Fruit fly (Drosophila melanogaster) whole organism, embryonic: ENCODE data around the gene Tfb4.
A peak's percentile ranks its signal among the peaks of the same experiment; 100 is the strongest.

ENCODE experiments used
- Atf6 ChIP-seq: fragments of 200-800 bp; sonication (Bioruptor generic); IDR thresholded peaks from 2 replicates; pipeline ENCODE4 v1.3.6; 2022; ENCODE audit warnings: missing biosample characterization, missing genetic modification characterization
- Bgb ChIP-seq: fragments of 200-800 bp; sonication (Bioruptor generic); IDR thresholded peaks from 2 replicates; pipeline ENCODE4 v1.3.6; 2022; ENCODE audit warnings: missing biosample characterization, missing genetic modification characterization; ENCODE audit not compliant: partially characterized antibody
- BtbVII ChIP-seq: fragments of 200-800 bp; sonication (Bioruptor generic); optimal IDR thresholded peaks from 3 replicates; lab custom pipeline; 2017; ENCODE audit warnings: missing biosample characterization, mild to moderate bottlenecking, missing genetic modification characterization
- CG10274 ChIP-seq: fragments of 200-800 bp; sonication (Bioruptor generic); optimal IDR thresholded peaks from 3 replicates; lab custom pipeline; 2017; ENCODE audit warnings: missing biosample characterization, mild to moderate bottlenecking, missing genetic modification characterization
- CG10462 ChIP-seq: fragments of 200-800 bp; sonication (Bioruptor generic); optimal IDR thresholded peaks from 2 replicates; lab custom pipeline; 2016; ENCODE audit warnings: missing biosample characterization, missing genetic modification characterization
- CG12299 ChIP-seq: fragments of 200-800 bp; sonication (Bioruptor generic); optimal IDR thresholded peaks from 2 replicates; lab custom pipeline; 2018; ENCODE audit warnings: missing biosample characterization, mild to moderate bottlenecking, missing genetic modification characterization
- CG12942 ChIP-seq: fragments of 200-800 bp; sonication (Bioruptor generic); optimal IDR thresholded peaks from 3 replicates; lab custom pipeline; 2016; ENCODE audit warnings: missing biosample characterization, missing genetic modification characterization
- CG13424 ChIP-seq: fragments of 200-800 bp; sonication (Bioruptor generic); optimal IDR thresholded peaks from 2 replicates; lab custom pipeline; 2019; ENCODE audit warnings: missing biosample characterization, mild to moderate bottlenecking, missing genetic modification characterization, moderate library complexity
- CG13894 ChIP-seq: fragments of 200-800 bp; sonication (Bioruptor generic); optimal IDR thresholded peaks from 3 replicates; lab custom pipeline; 2018; ENCODE audit warnings: missing biosample characterization, mild to moderate bottlenecking, missing genetic modification characterization, moderate library complexity
- CG15514 ChIP-seq: fragments of 200-800 bp; sonication (Bioruptor generic); optimal IDR thresholded peaks from 3 replicates; lab custom pipeline; 2017; ENCODE audit warnings: missing biosample characterization, missing genetic modification characterization, mild to moderate bottlenecking, moderate library complexity, missing genetic modification reagents
- CG18599 ChIP-seq: fragments of 200-800 bp; sonication (Bioruptor generic); optimal IDR thresholded peaks from 3 replicates; lab custom pipeline; 2017; ENCODE audit warnings: missing biosample characterization, missing genetic modification characterization, mild to moderate bottlenecking, moderate library complexity, missing genetic modification reagents
- CG2199 ChIP-seq: fragments of 200-800 bp; sonication (Bioruptor generic); IDR thresholded peaks from 3 replicates; pipeline ENCODE4 v1.3.6; 2022; ENCODE audit warnings: missing biosample characterization, missing genetic modification characterization
- CG31365 ChIP-seq: fragments of 200-800 bp; sonication (Bioruptor generic); optimal IDR thresholded peaks from 2 replicates; lab custom pipeline; 2018; ENCODE audit warnings: missing biosample characterization, mild to moderate bottlenecking, missing genetic modification characterization
- CG31441 ChIP-seq: fragments of 200-800 bp; sonication (Bioruptor generic); IDR thresholded peaks from 2 replicates; pipeline ENCODE4 v1.3.6; 2022; ENCODE audit warnings: missing biosample characterization, missing genetic modification characterization
- CG32767 ChIP-seq: fragments of 200-800 bp; sonication (Bioruptor generic); IDR thresholded peaks from 2 replicates; pipeline ENCODE4 v1.3.6; 2022; ENCODE audit warnings: missing biosample characterization, missing genetic modification characterization
- CG3281 ChIP-seq: fragments of 200-800 bp; sonication (Bioruptor generic); optimal IDR thresholded peaks from 3 replicates; lab custom pipeline; 2017; ENCODE audit warnings: missing biosample characterization, mild to moderate bottlenecking, missing genetic modification characterization
- CG3726 ChIP-seq: fragments of 200-800 bp; sonication (Bioruptor generic); IDR thresholded peaks from 3 replicates; pipeline ENCODE4, ENCODE4 v1.3.6; 2022; ENCODE audit warnings: missing biosample characterization, missing genetic modification characterization
- CG4360 ChIP-seq: fragments of 200-800 bp; sonication (Bioruptor generic); IDR thresholded peaks from 2 replicates; pipeline ENCODE4 v1.3.6; 2022; ENCODE audit warnings: missing biosample characterization, missing genetic modification characterization
- CG4854 ChIP-seq: fragments of 200-800 bp; sonication (Bioruptor generic); optimal IDR thresholded peaks from 2 replicates; lab custom pipeline; 2016; ENCODE audit warnings: missing biosample characterization, missing genetic modification characterization, inconsistent platforms
- CG6683 ChIP-seq: fragments of 200-800 bp; sonication (Bioruptor generic); optimal IDR thresholded peaks from 2 replicates; lab custom pipeline; 2017; ENCODE audit warnings: missing biosample characterization, mild to moderate bottlenecking, missing genetic modification characterization, missing genetic modification reagents
- CG7963 ChIP-seq: fragments of 200-800 bp; sonication (Bioruptor generic); IDR thresholded peaks from 3 replicates; pipeline ENCODE4 v1.3.6; 2022; ENCODE audit warnings: missing biosample characterization, missing genetic modification characterization; ENCODE audit not compliant: partially characterized antibody
- CG9797 ChIP-seq: fragments of 200-800 bp; sonication (Bioruptor generic); optimal IDR thresholded peaks from 3 replicates; lab custom pipeline; 2018; ENCODE audit warnings: missing biosample characterization, mild to moderate bottlenecking, missing genetic modification characterization
- Fer2 ChIP-seq: fragments of 200-800 bp; sonication (Bioruptor generic); optimal IDR thresholded peaks from 2 replicates; lab custom pipeline; 2018; ENCODE audit warnings: missing biosample characterization, mild to moderate bottlenecking, missing genetic modification characterization, moderate library complexity
- GATAe ChIP-seq: fragments of 200-800 bp; sonication (Bioruptor generic); conservative IDR thresholded peaks from 2 replicates; pipeline ENCODE4 v1.3.6; 2022; ENCODE audit warnings: missing biosample characterization, missing genetic modification characterization
- H15 ChIP-seq: fragments of 200-800 bp; sonication (Bioruptor generic); IDR thresholded peaks from 3 replicates; pipeline ENCODE4 v1.3.6; 2022; ENCODE audit warnings: missing biosample characterization, missing genetic modification characterization
- Hr51 ChIP-seq, 2 experiments: fragments of 200-800 bp; sonication (Bioruptor generic); optimal IDR thresholded peaks; 2 replicates in 1 of 2; 3 replicates in 1 of 2; lab custom pipeline; 2016 to 2018; ENCODE audit warnings: missing biosample characterization in 2 of 2, missing genetic modification characterization in 2 of 2, mild to moderate bottlenecking in 1 of 2, moderate library complexity in 1 of 2
- MESR4 ChIP-seq: fragments of 200-800 bp; sonication (Bioruptor generic); optimal IDR thresholded peaks from 2 replicates; lab custom pipeline; 2018; ENCODE audit warnings: missing biosample characterization, mild to moderate bottlenecking, missing genetic modification characterization, moderate library complexity
- NFAT ChIP-seq: fragments of 200-800 bp; sonication (Bioruptor generic); IDR thresholded peaks from 2 replicates; pipeline ENCODE4 v1.3.6; 2022; ENCODE audit warnings: missing biosample characterization, missing genetic modification characterization
- Nf-YA ChIP-seq: fragments of 200-800 bp; sonication (Bioruptor generic); IDR thresholded peaks from 2 replicates; pipeline ENCODE4 v1.3.6; 2022; ENCODE audit warnings: missing biosample characterization, missing genetic modification characterization
- Oli ChIP-seq: fragments of 200-800 bp; sonication (Bioruptor generic); optimal IDR thresholded peaks from 2 replicates; lab custom pipeline; 2018; ENCODE audit warnings: missing biosample characterization, mild to moderate bottlenecking, missing genetic modification characterization, moderate library complexity
- Pdp1 ChIP-seq, 2 experiments: fragments of 200-800 bp; sonication (Bioruptor generic); optimal IDR thresholded peaks; 3 replicates each; lab custom pipeline; 2016; ENCODE audit warnings: missing biosample characterization in 2 of 2, missing genetic modification characterization in 2 of 2, mild to moderate bottlenecking in 1 of 2, moderate library complexity in 1 of 2
- Sox102F ChIP-seq: fragments of 200-800 bp; sonication (Bioruptor generic); optimal IDR thresholded peaks from 2 replicates; lab custom pipeline; 2018; ENCODE audit warnings: missing biosample characterization, mild to moderate bottlenecking, missing genetic modification characterization, moderate library complexity
- Vsx1 ChIP-seq: fragments of 200-800 bp; sonication (Bioruptor generic); optimal IDR thresholded peaks from 2 replicates; lab custom pipeline; 2017; ENCODE audit warnings: missing biosample characterization, mild to moderate bottlenecking, missing genetic modification characterization, missing genetic modification reagents
- YL-1 ChIP-seq: fragments of 200-800 bp; sonication (Bioruptor generic); optimal IDR thresholded peaks from 3 replicates; lab custom pipeline; 2017; ENCODE audit warnings: missing biosample characterization, mild to moderate bottlenecking, missing genetic modification characterization
- abd-A ChIP-seq: fragments of 200-800 bp; sonication (Bioruptor generic); optimal IDR thresholded peaks from 3 replicates; lab custom pipeline; 2019; ENCODE audit warnings: missing biosample characterization, mild to moderate bottlenecking, missing genetic modification characterization, moderate library complexity
- az2 ChIP-seq: fragments of 200-800 bp; sonication (Bioruptor generic); optimal IDR thresholded peaks from 3 replicates; lab custom pipeline; 2016; ENCODE audit warnings: missing biosample characterization, missing genetic modification characterization
- bcd ChIP-seq: fragments of 200-800 bp; sonication (Bioruptor generic); optimal IDR thresholded peaks from 2 replicates; lab custom pipeline; 2017; ENCODE audit warnings: missing biosample characterization, mild to moderate bottlenecking, missing genetic modification characterization
- chn ChIP-seq: fragments of 200-800 bp; sonication (Bioruptor generic); optimal IDR thresholded peaks from 2 replicates; lab custom pipeline; 2016; ENCODE audit warnings: missing biosample characterization, missing genetic modification characterization
- dpn ChIP-seq, 2 experiments: fragments of 200-800 bp; sonication (Bioruptor generic); optimal IDR thresholded peaks; 3 replicates each; lab custom pipeline; 2016; ENCODE audit warnings: missing biosample characterization in 2 of 2, missing genetic modification characterization in 2 of 2
- gcm2 ChIP-seq: fragments of 200-800 bp; sonication (Bioruptor generic); optimal IDR thresholded peaks from 2 replicates; lab custom pipeline; 2016; ENCODE audit warnings: missing biosample characterization, missing genetic modification characterization
- gfzf ChIP-seq: fragments of 200-800 bp; sonication (Bioruptor generic); optimal IDR thresholded peaks from 2 replicates; lab custom pipeline; 2016; ENCODE audit warnings: missing biosample characterization, mild to moderate bottlenecking, missing genetic modification characterization, moderate library complexity
- jumu ChIP-seq: fragments of 200-800 bp; sonication (Bioruptor generic); optimal IDR thresholded peaks from 3 replicates; lab custom pipeline; 2016; ENCODE audit warnings: missing biosample characterization, missing genetic modification characterization
- kni ChIP-seq: fragments of 200-800 bp; sonication (Bioruptor generic); optimal IDR thresholded peaks from 3 replicates; lab custom pipeline; 2017; ENCODE audit warnings: mild to moderate bottlenecking, missing biosample characterization, missing genetic modification reagents, missing genetic modification characterization
- lov ChIP-seq, 2 experiments: fragments of 200-800 bp in 1 of 2; fragments of >200 bp in 1 of 2; sonication (Bioruptor generic) in 1 of 2; IDR thresholded peaks in 1 of 2; optimal IDR thresholded peaks in 1 of 2; 2 replicates in 1 of 2; 3 replicates in 1 of 2; pipeline versions ENCODE4 v1.3.6 to Lab custom; 2017 to 2022; ENCODE audit warnings: missing biosample characterization in 1 of 2, missing genetic modification characterization in 1 of 2
- pzg ChIP-seq: fragments of 200-800 bp; sonication (Bioruptor generic); optimal IDR thresholded peaks from 3 replicates; lab custom pipeline; 2018; ENCODE audit warnings: missing biosample characterization, mild to moderate bottlenecking, missing genetic modification characterization, moderate library complexity
- slp2 ChIP-seq: fragments of 200-800 bp; sonication (Bioruptor generic); optimal IDR thresholded peaks from 2 replicates; lab custom pipeline; 2016; ENCODE audit warnings: missing biosample characterization, missing genetic modification characterization
- tgo ChIP-seq: fragments of 200-800 bp; sonication (Bioruptor generic); IDR thresholded peaks from 3 replicates; pipeline ENCODE4 v1.3.6; 2022; ENCODE audit warnings: missing biosample characterization, missing genetic modification characterization
- tio ChIP-seq: fragments of 200-800 bp; sonication (Bioruptor generic); optimal IDR thresholded peaks from 2 replicates; lab custom pipeline; 2017; ENCODE audit warnings: missing biosample characterization, missing genetic modification characterization, inconsistent platforms
- tll ChIP-seq, 2 experiments: fragments of 200-800 bp in 1 of 2; fragments of >200 bp in 1 of 2; sonication (Bioruptor generic) in 1 of 2; optimal IDR thresholded peaks; 2 replicates each; lab custom pipeline; 2017 to 2019; ENCODE audit warnings: missing biosample characterization in 2 of 2, missing genetic modification characterization in 2 of 2, mild to moderate bottlenecking in 1 of 2, moderate library complexity in 1 of 2
- zfh1 ChIP-seq: fragments of 200-800 bp; sonication (Bioruptor generic); IDR thresholded peaks from 3 replicates; pipeline ENCODE4 v1.3.6; 2022; ENCODE audit warnings: missing biosample characterization, missing genetic modification characterization

Tfb4 gene

DNA sequence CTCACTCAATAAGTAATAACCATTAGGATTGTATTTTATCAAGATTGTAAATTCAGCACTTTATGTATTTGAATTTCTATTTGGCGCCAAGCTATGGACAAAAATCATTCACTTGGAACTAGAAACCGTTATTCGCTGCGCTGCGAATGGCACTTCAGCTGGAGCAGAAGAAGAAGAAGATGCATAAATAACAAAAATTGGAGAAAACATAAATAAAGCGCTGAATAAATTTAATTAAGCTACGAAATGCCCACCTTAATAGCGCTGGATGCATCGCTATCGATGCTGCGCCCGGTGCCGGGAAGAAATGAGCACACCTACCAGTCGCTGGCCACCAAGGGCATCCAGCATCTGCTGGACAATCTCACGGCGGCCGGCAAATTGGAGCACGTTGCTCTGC, 13.8 kb upstream of the Tfb4 start, which contains the start of gene IntS14 (continued):
- TF ChIP-seq H15 (GFP tag; lab: Robert Waterston, UW), result no peak
- no peak for TF ChIP-seq Hr51 (GFP tag; optimal IDR thresholded peaks at IDR 0.05; lab: Kevin White, UChicago)
- no peak for TF ChIP-seq CG3726
- no peak for TF ChIP-seq Nf-YA (GFP tag; lab: Robert Waterston, UW)
- no peak for TF ChIP-seq lov (optimal IDR thresholded peaks at IDR 0.05; lab: Kevin White, UChicago)
- TF ChIP-seq lov (GFP tag; IDR thresholded peaks at IDR 0.05; lab: Robert Waterston, UW), result no peak
- TF ChIP-seq tgo (GFP tag; lab: Robert Waterston, UW), result no peak
- no peak for TF ChIP-seq CG32767 (GFP tag; lab: Robert Waterston, UW)
- TF ChIP-seq GATAe (GFP tag; lab: Robert Waterston, UW), result no peak
- no peak for TF ChIP-seq CG3281 (GFP tag; lab: Kevin White, UChicago)
- TF ChIP-seq Bgb (GFP tag; lab: Robert Waterston, UW), result no peak
- TF ChIP-seq CG10462 (GFP tag; lab: Kevin White, UChicago), result peak; percentile 3
- no peak for TF ChIP-seq slp2 (GFP tag; lab: Kevin White, UChicago)
- no peak for TF ChIP-seq Sox102F (GFP tag; lab: Kevin White, UChicago)
- peak; percentile 8 for TF ChIP-seq YL-1 (GFP tag; lab: Kevin White, UChicago)
- no peak for TF ChIP-seq Atf6 (GFP tag; lab: Robert Waterston, UW)
- no peak for TF ChIP-seq CG7963 (GFP tag; lab: Robert Waterston, UW)
- peak; percentile 30 for TF ChIP-seq MESR4
- TF ChIP-seq CG13424, result no peak
- no peak for TF ChIP-seq abd-A
- no peak for TF ChIP-seq CG4360 (GFP tag; lab: Robert Waterston, UW)
- no peak for TF ChIP-seq CG6683
- no peak for TF ChIP-seq Vsx1 (GFP tag; lab: Kevin White, UChicago)
- no peak for TF ChIP-seq az2 (GFP tag; lab: Kevin White, UChicago)
- no peak for TF ChIP-seq chn
- no peak for TF ChIP-seq bcd (GFP tag; lab: Kevin White, UChicago)
- TF ChIP-seq CG10274 (GFP tag; lab: Kevin White, UChicago), result no peak
- TF ChIP-seq CG13894 (tag; lab: Kevin White, UChicago), result no peak
- no peak for TF ChIP-seq Fer2 (tag; lab: Kevin White, UChicago)
- peak; percentile 3 for TF ChIP-seq kni
- no peak for TF ChIP-seq dpn (GFP tag; optimal IDR thresholded peaks at IDR 0.05; lab: Kevin White, UChicago)
- no peak for TF ChIP-seq jumu
- no peak for TF ChIP-seq Oli (tag; lab: Kevin White, UChicago)
- TF ChIP-seq CG31365 (tag; lab: Kevin White, UChicago), result no peak
- TF ChIP-seq CG31441, result no peak
- TF ChIP-seq CG4854 (GFP tag; lab: Kevin White, UChicago), result no peak
- no peak for TF ChIP-seq CG18599 (GFP tag; lab: Kevin White, UChicago)
- peak; percentile 68 for TF ChIP-seq pzg
- TF ChIP-seq gfzf, result peak; percentile 17
- TF ChIP-seq Pdp1 (GFP tag; optimal IDR thresholded peaks at IDR 0.05; lab: Kevin White, UChicago), result peak in 1 of 2 experiments; percentile 30
- TF ChIP-seq CG12299 (tag; lab: Kevin White, UChicago), result no peak
- TF ChIP-seq CG9797 (GFP tag; lab: Kevin White, UChicago), result peak; percentile 9
- no peak for TF ChIP-seq gcm2
- TF ChIP-seq CG12942 (GFP tag; lab: Kevin White, UChicago), result no peak
- no peak for TF ChIP-seq tll (GFP tag; optimal IDR thresholded peaks at IDR 0.05; lab: Kevin White, UChicago)
- no peak for TF ChIP-seq tio (GFP tag; lab: Kevin White, UChicago)
- peak; percentile 68 for TF ChIP-seq CG15514 (GFP tag; lab: Kevin White, UChicago)
- TF ChIP-seq BtbVII, result no peak
- TF ChIP-seq zfh1, result no peak
- no peak for TF ChIP-seq NFAT
- TF ChIP-seq CG2199 (GFP tag; lab: Robert Waterston, UW), result no peak
